Worm (Caenorhabditis elegans): ENCODE results near the gene Y54G2A.57.

Gene Y54G2A.57

ce11 chrIV:2978384-2978783 is 8.6 kb downstream of the Y54G2A.57 start, which contains the start of gene lad-2:
Gene lad-2 (minus strand): TSS chrIV:2978484.
- TF ChIP-seq D1046.2 (GFP tag; IDR thresholded peaks at IDR 0.05): no peak
- no peak for TF ChIP-seq ceh-28 (tag; optimal IDR thresholded peaks at IDR 0.05)
- no peak for TF ChIP-seq lsy-2 (tag; optimal IDR thresholded peaks at IDR 0.05)
- no peak for TF ChIP-seq nhr-76 (tag; optimal IDR thresholded peaks at IDR 0.05)
- no peak for TF ChIP-seq spr-1 (tag; optimal IDR thresholded peaks at IDR 0.05)
- TF ChIP-seq ama-1 (optimal IDR thresholded peaks at IDR 0.05): no peak
- no peak for TF ChIP-seq daf-12 (tag; optimal IDR thresholded peaks at IDR 0.05)
- TF ChIP-seq lir-3 (tag; optimal IDR thresholded peaks at IDR 0.05): no peak
- TF ChIP-seq lin-13 (GFP tag; optimal IDR thresholded peaks at IDR 0.05): no peak
- no peak for TF ChIP-seq mes-2 (tag; optimal IDR thresholded peaks at IDR 0.05; ENCODE audit: poor library complexity, severe bottlenecking)
- no peak for TF ChIP-seq ztf-7 (tag; optimal IDR thresholded peaks at IDR 0.05)
- TF ChIP-seq zag-1 (tag; optimal IDR thresholded peaks at IDR 0.05): no peak
- no peak for TF ChIP-seq zfp-3 (GFP tag; conservative IDR thresholded peaks at IDR 0.05)
- TF ChIP-seq hlh-11 (tag; optimal IDR thresholded peaks at IDR 0.05): no peak
- no peak for TF ChIP-seq F10B5.3 (tag; optimal IDR thresholded peaks at IDR 0.05)
- TF ChIP-seq nhr-48 (tag; optimal IDR thresholded peaks at IDR 0.05): no peak
- TF ChIP-seq zfp-2 (tag; optimal IDR thresholded peaks at IDR 0.05): no peak
- no peak for TF ChIP-seq mxl-2 (GFP tag; conservative IDR thresholded peaks at IDR 0.05)
- no peak for TF ChIP-seq ceh-44 (GFP tag; IDR thresholded peaks at IDR 0.05)
- TF ChIP-seq daf-19 (GFP tag; conservative IDR thresholded peaks at IDR 0.05): no peak

ce11 chrIV:2982443-2982842 is 12.7 kb downstream of the Y54G2A.57 start:
- TF ChIP-seq ceh-32 (tag; optimal IDR thresholded peaks at IDR 0.05; ENCODE audit: poor library complexity): no peak
- peak; percentile 70 for TF ChIP-seq aha-1 (tag)

ce11 chrIV:2986720-2987119 is 17.0 kb downstream of the Y54G2A.57 start:
- TF ChIP-seq unc-62 (GFP tag; optimal IDR thresholded peaks at IDR 0.05 in 1 of 2) (peak in 1 of 2 experiments; percentile 77), unc-62 (tag; optimal IDR thresholded peaks at IDR 0.05) (no peak), ceh-28 (tag; optimal IDR thresholded peaks at IDR 0.05) (no peak), aha-1 (tag) (peak; percentile 1)

- peak; percentile 54; the same call in 1 of the 2 replicates for TF ChIP-seq ctbp-1 (GFP tag; IDR thresholded peaks at IDR 0.05)
- TF ChIP-seq ceh-28 (tag; optimal IDR thresholded peaks at IDR 0.05): no peak
- no peak for TF ChIP-seq daf-19 (GFP tag; conservative IDR thresholded peaks at IDR 0.05)
- TF ChIP-seq fkh-10 (GFP tag; optimal IDR thresholded peaks at IDR 0.05): no peak
- TF ChIP-seq nhr-6 (tag; optimal IDR thresholded peaks at IDR 0.05): no peak
- TF ChIP-seq Y48G9A.11 (GFP tag; IDR thresholded peaks at IDR 0.05): no peak
- TF ChIP-seq ceh-44 (GFP tag; IDR thresholded peaks at IDR 0.05): no peak
- no peak for TF ChIP-seq lin-1 (GFP tag; IDR thresholded peaks at IDR 0.05)
- no peak for TF ChIP-seq nhr-237 (tag; optimal IDR thresholded peaks at IDR 0.05)
- TF ChIP-seq ztf-7 (tag; optimal IDR thresholded peaks at IDR 0.05): no peak
- TF ChIP-seq pqm-1 (tag; optimal IDR thresholded peaks at IDR 0.05): no peak
- TF ChIP-seq F10B5.3 (tag; optimal IDR thresholded peaks at IDR 0.05): no peak
- no peak for TF ChIP-seq vab-7 (GFP tag; IDR thresholded peaks at IDR 0.05)
- no peak for TF ChIP-seq php-3 (GFP tag; IDR thresholded peaks at IDR 0.05)
- no peak for TF ChIP-seq daf-12 (tag; optimal IDR thresholded peaks at IDR 0.05)
- no peak for TF ChIP-seq ama-1 (optimal IDR thresholded peaks at IDR 0.05)
- TF ChIP-seq spr-1 (tag; optimal IDR thresholded peaks at IDR 0.05): no peak
- no peak for TF ChIP-seq unc-130 (GFP tag; optimal IDR thresholded peaks at IDR 0.05)
- 0 out of 2 replicates have a peak, but pooled peaks have one; percentile 17 for TF ChIP-seq arid-1 (GFP tag; conservative IDR thresholded peaks at IDR 0.05)
- no peak for TF ChIP-seq madf-9 (GFP tag; conservative IDR thresholded peaks at IDR 0.05)
- 0 out of 2 replicates have a peak, but pooled peaks have one; percentile 68 for TF ChIP-seq D1046.2 (GFP tag; IDR thresholded peaks at IDR 0.05)
- TF ChIP-seq egl-27 (tag; optimal IDR thresholded peaks at IDR 0.05): no peak
- TF ChIP-seq gei-8 (GFP tag; optimal IDR thresholded peaks at IDR 0.05): no peak
- no peak for TF ChIP-seq F49E8.2 (tag; optimal IDR thresholded peaks at IDR 0.05; ENCODE audit: borderline replicate concordance)
- no peak for TF ChIP-seq T20F7.1 (GFP tag; optimal IDR thresholded peaks at IDR 0.05)
- TF ChIP-seq ceh-62 (tag; optimal IDR thresholded peaks at IDR 0.05): no peak
- no peak for TF ChIP-seq R02D3.7 (tag; optimal IDR thresholded peaks at IDR 0.05)
- no peak for TF ChIP-seq Y75B8A.6 (GFP tag; IDR thresholded peaks at IDR 0.05)
- no peak for TF ChIP-seq Y105C5A.15 (GFP tag; IDR thresholded peaks at IDR 0.05)
- TF ChIP-seq lin-15B (tag; optimal IDR thresholded peaks at IDR 0.05): no peak
- no peak for TF ChIP-seq aly-2 (tag; optimal IDR thresholded peaks at IDR 0.05)
- TF ChIP-seq nhr-102 (tag; optimal IDR thresholded peaks at IDR 0.05): no peak
Measured at ce11 chrIV:2990519-2990918, 20.8 kb downstream of the Y54G2A.57 start.
